Fruit fly (Drosophila melanogaster): ENCODE measurements around the gene CG6834.

CG6834 gene

DNA sequence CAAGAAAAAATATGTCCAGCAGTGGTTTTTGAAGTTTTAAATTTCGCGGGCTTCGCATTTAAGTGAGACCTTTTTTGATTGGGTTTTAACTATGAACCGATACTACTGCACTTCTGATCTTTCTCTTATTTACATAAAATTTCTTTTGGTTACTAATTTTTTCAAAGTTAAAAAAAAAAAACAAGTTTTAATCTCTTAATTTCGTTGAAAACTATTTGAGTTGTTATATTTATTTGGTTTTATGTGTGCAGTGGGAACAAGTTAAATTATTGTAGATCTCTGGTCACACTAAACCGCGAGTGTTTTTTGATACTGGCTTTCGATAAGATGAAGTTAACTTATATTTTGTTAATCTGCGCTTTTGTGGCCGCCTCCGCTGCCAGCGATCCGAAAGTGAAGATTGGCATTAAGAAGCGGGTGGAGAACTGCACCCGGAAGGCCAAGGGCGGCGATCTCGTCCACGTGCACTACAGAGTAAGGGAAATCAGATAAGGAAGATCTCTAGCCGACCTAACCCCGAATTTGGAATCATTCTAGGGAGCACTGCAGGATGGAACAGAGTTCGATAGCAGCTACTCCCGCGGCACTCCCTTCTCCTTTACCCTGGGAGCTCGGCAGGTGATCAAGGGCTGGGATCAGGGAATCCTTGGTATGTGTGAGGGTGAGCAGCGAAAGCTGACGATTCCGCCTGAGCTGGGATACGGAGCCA, 13.8 kb downstream of the CG6834 start, which contains the start of gene CG14715 (continued):
- TF ChIP-seq pros (GFP tag; optimal IDR thresholded peaks at IDR 0.05) = no peak
- TF ChIP-seq zfh2 (GFP tag; optimal IDR thresholded peaks at IDR 0.05) = peak; percentile 39
- no peak for TF ChIP-seq twi (tag; optimal IDR thresholded peaks at IDR 0.05)
- no peak for TF ChIP-seq pita (GFP tag; optimal IDR thresholded peaks at IDR 0.05)
- no peak for TF ChIP-seq cas (GFP tag; IDR thresholded peaks at IDR 0.05)
- no peak for TF ChIP-seq da (GFP tag; optimal IDR thresholded peaks at IDR 0.05)
- peak; percentile 57 for TF ChIP-seq CG12659 (GFP tag; optimal IDR thresholded peaks at IDR 0.05)
- no peak for TF ChIP-seq fru (optimal IDR thresholded peaks at IDR 0.05)
- no peak for TF ChIP-seq Lpt (GFP tag; optimal IDR thresholded peaks at IDR 0.05)
- no peak for TF ChIP-seq Adf1 (GFP tag; IDR thresholded peaks at IDR 0.05)
- TF ChIP-seq CG30403 (GFP tag; optimal IDR thresholded peaks at IDR 0.05) = peak; percentile 72
- peak; percentile 10 for TF ChIP-seq exex (tag; optimal IDR thresholded peaks at IDR 0.05)
- TF ChIP-seq CG4617 (GFP tag; optimal IDR thresholded peaks at IDR 0.05; ENCODE audit: borderline replicate concordance) = peak; percentile 68
- TF ChIP-seq Gsc (GFP tag; IDR thresholded peaks at IDR 0.05) = no peak
- TF ChIP-seq Ets97D (GFP tag; optimal IDR thresholded peaks at IDR 0.05) = peak; percentile 53
- peak; percentile 98 for TF ChIP-seq grn (GFP tag; optimal IDR thresholded peaks at IDR 0.05)
- TF ChIP-seq wek (GFP tag; optimal IDR thresholded peaks at IDR 0.05) = no peak
- peak; percentile 34 to 63 for TF ChIP-seq Pdp1 (GFP tag; optimal IDR thresholded peaks at IDR 0.05)
- TF ChIP-seq org-1 (GFP tag; optimal IDR thresholded peaks at IDR 0.05) = no peak
- TF ChIP-seq Blimp-1 (GFP tag; optimal IDR thresholded peaks at IDR 0.05) = peak; percentile 37
- no peak; the same call in 1 of the 2 replicates for TF ChIP-seq amos (GFP tag; IDR thresholded peaks at IDR 0.05; ENCODE audit: partially characterized antibody)
- no peak for TF ChIP-seq CG2129 (GFP tag; IDR thresholded peaks at IDR 0.05; ENCODE audit: partially characterized antibody)
- TF ChIP-seq Hr39 (optimal IDR thresholded peaks at IDR 0.05) = no peak
- TF ChIP-seq hth (optimal IDR thresholded peaks at IDR 0.05) = no peak
- TF ChIP-seq CG17186 (GFP tag; optimal IDR thresholded peaks at IDR 0.05) = no peak
- peak in 1 of 2 experiments; percentile 10 for TF ChIP-seq tll (GFP tag; optimal IDR thresholded peaks at IDR 0.05)
- no peak for TF ChIP-seq D19B (GFP tag; optimal IDR thresholded peaks at IDR 0.05)
- TF ChIP-seq wdn (GFP tag; IDR thresholded peaks at IDR 0.05) = no peak
- peak; percentile 4 for TF ChIP-seq HLH54F (GFP tag; optimal IDR thresholded peaks at IDR 0.05)
- no peak for TF ChIP-seq CG2199 (GFP tag; IDR thresholded peaks at IDR 0.05)
- TF ChIP-seq zen2 (GFP tag; IDR thresholded peaks at IDR 0.05; ENCODE audit: partially characterized antibody) = no peak
- no peak for TF ChIP-seq crp (GFP tag; optimal IDR thresholded peaks at IDR 0.05)
- TF ChIP-seq bbx (GFP tag; IDR thresholded peaks at IDR 0.05; ENCODE audit: partially characterized antibody) = no peak
- peak; percentile 74 for TF ChIP-seq CG11504 (tag; optimal IDR thresholded peaks at IDR 0.05)
- TF ChIP-seq CG18262 (tag; optimal IDR thresholded peaks at IDR 0.05) = peak; percentile 31
- TF ChIP-seq CG11398 (GFP tag; optimal IDR thresholded peaks at IDR 0.05) = no peak
- peak; percentile 68; the same call in 3 of the 4 replicates for TF ChIP-seq Dll (GFP tag; IDR thresholded peaks at IDR 0.05; ENCODE audit: partially characterized antibody)
- no peak for TF ChIP-seq crol (GFP tag; IDR thresholded peaks at IDR 0.05)
- no peak for TF ChIP-seq kah (GFP tag; optimal IDR thresholded peaks at IDR 0.05)
- peak; percentile 45 for TF ChIP-seq CG13775 (GFP tag; optimal IDR thresholded peaks at IDR 0.05)
- TF ChIP-seq fd64A (GFP tag; optimal IDR thresholded peaks at IDR 0.05) = no peak
- no peak for TF ChIP-seq CG9437 (GFP tag; optimal IDR thresholded peaks at IDR 0.05)
- TF ChIP-seq CG6175 (GFP tag; IDR thresholded peaks at IDR 0.05) = no peak
- TF ChIP-seq CrebB (tag; optimal IDR thresholded peaks at IDR 0.05) = no peak
- TF ChIP-seq Myb (GFP tag; optimal IDR thresholded peaks at IDR 0.05) = peak; percentile 28
- peak; percentile 42 for TF ChIP-seq CG2678 (tag; optimal IDR thresholded peaks at IDR 0.05)
- peak; percentile 71 for TF ChIP-seq lilli (GFP tag; optimal IDR thresholded peaks at IDR 0.05)
- no peak for TF ChIP-seq caup (GFP tag; optimal IDR thresholded peaks at IDR 0.05; ENCODE audit: severe bottlenecking)
- TF ChIP-seq Drgx (GFP tag; IDR thresholded peaks at IDR 0.05) = no peak
